Fruit fly (Drosophila melanogaster) whole organism, embryonic: Measurements from ENCODE around the gene Muc4B.
A peak's percentile ranks its signal among the peaks of the same experiment; 100 is the strongest.

ENCODE experiments used
- Adf1 ChIP-seq: fragments of 200-800 bp; sonication (Bioruptor generic); IDR thresholded peaks from 2 replicates; pipeline ENCODE4 v1.3.6; 2022; ENCODE audit warnings: missing biosample characterization, missing genetic modification characterization
- CG10431 ChIP-seq: fragments of 200-800 bp; sonication (Bioruptor generic); optimal IDR thresholded peaks from 3 replicates; lab custom pipeline; 2018; ENCODE audit warnings: missing biosample characterization, mild to moderate bottlenecking, missing genetic modification characterization
- CG10565 ChIP-seq: fragments of 200-800 bp; sonication (Bioruptor generic); optimal IDR thresholded peaks from 3 replicates; lab custom pipeline; 2016; ENCODE audit warnings: missing biosample characterization, mild to moderate bottlenecking, missing genetic modification characterization
- CG11560 ChIP-seq: fragments of 200-800 bp; sonication (Bioruptor generic); IDR thresholded peaks from 3 replicates; pipeline ENCODE4 v1.3.6; 2022; ENCODE audit warnings: missing biosample characterization, missing genetic modification characterization
- CG1233 ChIP-seq: fragments of 200-800 bp; sonication (Bioruptor generic); optimal IDR thresholded peaks from 4 replicates; lab custom pipeline; 2018; ENCODE audit warnings: missing biosample characterization, mild to moderate bottlenecking, missing genetic modification characterization
- CG13775 ChIP-seq: fragments of 200-800 bp; sonication (Bioruptor generic); optimal IDR thresholded peaks from 3 replicates; lab custom pipeline; 2017; ENCODE audit warnings: missing biosample characterization, mild to moderate bottlenecking, missing genetic modification characterization
- CG14014 ChIP-seq: fragments of 200-800 bp; sonication (Bioruptor generic); IDR thresholded peaks from 2 replicates; pipeline ENCODE4 v1.3.6; 2022; ENCODE audit warnings: missing biosample characterization, missing genetic modification characterization
- CG15696 ChIP-seq: fragments of 200-800 bp; sonication (Bioruptor generic); optimal IDR thresholded peaks from 2 replicates; lab custom pipeline; 2019; ENCODE audit warnings: missing biosample characterization, mild to moderate bottlenecking, missing genetic modification characterization, moderate library complexity
- CG1603 ChIP-seq: fragments of 200-800 bp; sonication (Bioruptor generic); optimal IDR thresholded peaks from 2 replicates; lab custom pipeline; 2019; ENCODE audit warnings: missing biosample characterization, mild to moderate bottlenecking, missing genetic modification characterization, moderate library complexity
- CG17328 ChIP-seq: fragments of 200-800 bp; sonication (Bioruptor generic); IDR thresholded peaks from 2 replicates; pipeline ENCODE4 v1.3.6; 2022; ENCODE audit warnings: missing biosample characterization, missing genetic modification characterization
- CG1792 ChIP-seq: fragments of 200-800 bp; sonication (Bioruptor generic); optimal IDR thresholded peaks from 2 replicates; lab custom pipeline; 2016; ENCODE audit warnings: missing biosample characterization, missing genetic modification characterization
- CG31224 ChIP-seq: fragments of 200-800 bp; sonication (Bioruptor generic); IDR thresholded peaks from 2 replicates; pipeline ENCODE4 v1.3.6; 2022; ENCODE audit warnings: missing biosample characterization, missing genetic modification characterization
- CG5180 ChIP-seq: fragments of 200-800 bp; sonication (Bioruptor generic); optimal IDR thresholded peaks from 3 replicates; lab custom pipeline; 2017; ENCODE audit warnings: missing biosample characterization, missing genetic modification characterization, mild to moderate bottlenecking, moderate library complexity, missing genetic modification reagents
- CG6765 ChIP-seq: fragments of 200-800 bp; sonication (Bioruptor generic); optimal IDR thresholded peaks from 3 replicates; lab custom pipeline; 2017; ENCODE audit warnings: missing biosample characterization, mild to moderate bottlenecking, missing genetic modification characterization
- CG6791 ChIP-seq: fragments of 200-800 bp; sonication (Bioruptor generic); IDR thresholded peaks from 3 replicates; pipeline ENCODE4 v1.3.6; 2022; ENCODE audit warnings: missing biosample characterization, missing genetic modification characterization; ENCODE audit not compliant: partially characterized antibody
- CG7372 ChIP-seq: fragments of 200-800 bp; sonication (Bioruptor generic); IDR thresholded peaks from 2 replicates; pipeline ENCODE4 v1.3.6; 2022; ENCODE audit warnings: missing biosample characterization, missing genetic modification characterization
- CG8089 ChIP-seq: fragments of 200-800 bp; sonication (Bioruptor generic); optimal IDR thresholded peaks from 3 replicates; lab custom pipeline; 2016; ENCODE audit warnings: missing biosample characterization, missing genetic modification characterization
- D19A ChIP-seq: fragments of 200-800 bp; optimal IDR thresholded peaks from 3 replicates; lab custom pipeline; 2019; ENCODE audit warnings: missing biosample characterization, mild to moderate bottlenecking, missing genetic modification characterization, moderate library complexity
- Dek ChIP-seq: fragments of 200-800 bp; sonication (Bioruptor generic); optimal IDR thresholded peaks from 3 replicates; lab custom pipeline; 2019; ENCODE audit warnings: missing biosample characterization, mild to moderate bottlenecking, missing genetic modification characterization, moderate library complexity
- Dp ChIP-seq: fragments of 200-800 bp; sonication (Bioruptor generic); optimal IDR thresholded peaks from 2 replicates; lab custom pipeline; 2018; ENCODE audit warnings: missing biosample characterization, mild to moderate bottlenecking, missing genetic modification characterization, moderate library complexity
- Eip74EF ChIP-seq, 2 experiments: fragments of 200-800 bp in 1 of 2; fragments of >200 bp in 1 of 2; sonication (Bioruptor generic) in 1 of 2; optimal IDR thresholded peaks; 2 replicates each; lab custom pipeline; 2017 to 2019; ENCODE audit warnings: missing biosample characterization in 2 of 2, missing genetic modification characterization in 2 of 2, mild to moderate bottlenecking in 1 of 2, moderate library complexity in 1 of 2
- Fer3 ChIP-seq: fragments of 200-800 bp; sonication (Bioruptor generic); optimal IDR thresholded peaks from 2 replicates; lab custom pipeline; 2018; ENCODE audit warnings: missing biosample characterization, mild to moderate bottlenecking, missing genetic modification characterization, moderate library complexity
- H15 ChIP-seq: fragments of 200-800 bp; sonication (Bioruptor generic); IDR thresholded peaks from 3 replicates; pipeline ENCODE4 v1.3.6; 2022; ENCODE audit warnings: missing biosample characterization, missing genetic modification characterization
- Hmx ChIP-seq: fragments of 200-800 bp; sonication (Bioruptor generic); optimal IDR thresholded peaks from 2 replicates; lab custom pipeline; 2016; ENCODE audit warnings: missing biosample characterization, missing genetic modification characterization
- Hr39 ChIP-seq: fragments of >200 bp; optimal IDR thresholded peaks from 2 replicates; lab custom pipeline; 2017
- MTF-1 ChIP-seq: fragments of 200-800 bp; sonication (Bioruptor generic); optimal IDR thresholded peaks from 2 replicates; lab custom pipeline; 2018; ENCODE audit warnings: missing biosample characterization, mild to moderate bottlenecking, missing genetic modification characterization, borderline replicate concordance
- Mrtf ChIP-seq: fragments of 200-800 bp; sonication (Bioruptor generic); IDR thresholded peaks from 3 replicates; pipeline ENCODE4 v1.3.6; 2022; ENCODE audit warnings: missing biosample characterization, missing genetic modification characterization
- Nf-YB ChIP-seq: fragments of 200-800 bp; sonication (Bioruptor generic); optimal IDR thresholded peaks from 3 replicates; lab custom pipeline; 2019; ENCODE audit warnings: missing biosample characterization, mild to moderate bottlenecking, missing genetic modification characterization, moderate library complexity
- Ptx1 ChIP-seq: fragments of 200-800 bp; sonication (Bioruptor generic); IDR thresholded peaks from 2 replicates; pipeline ENCODE4 v1.3.6; 2022; ENCODE audit warnings: missing biosample characterization, missing genetic modification characterization
- Sry-β ChIP-seq: fragments of 200-800 bp; sonication (Bioruptor generic); optimal IDR thresholded peaks from 2 replicates; lab custom pipeline; 2018; ENCODE audit warnings: missing biosample characterization, mild to moderate bottlenecking, missing genetic modification characterization, moderate library complexity
- YL-1 ChIP-seq: fragments of 200-800 bp; sonication (Bioruptor generic); optimal IDR thresholded peaks from 3 replicates; lab custom pipeline; 2017; ENCODE audit warnings: missing biosample characterization, mild to moderate bottlenecking, missing genetic modification characterization
- cg ChIP-seq: fragments of 200-800 bp; sonication (Bioruptor generic); optimal IDR thresholded peaks from 3 replicates; lab custom pipeline; 2019; ENCODE audit warnings: missing biosample characterization, mild to moderate bottlenecking, missing genetic modification characterization, moderate library complexity
- chinmo ChIP-seq: fragments of 200-800 bp; sonication (Bioruptor generic); IDR thresholded peaks from 4 replicates; pipeline ENCODE4 v1.3.6; 2022; ENCODE audit warnings: missing biosample characterization, missing genetic modification characterization; ENCODE audit not compliant: partially characterized antibody
- ems ChIP-seq: fragments of 200-800 bp; sonication (Bioruptor generic); optimal IDR thresholded peaks from 3 replicates; lab custom pipeline; 2016; ENCODE audit warnings: missing biosample characterization, missing genetic modification characterization
- fd3F ChIP-seq: fragments of 200-800 bp; sonication (Bioruptor generic); optimal IDR thresholded peaks from 2 replicates; lab custom pipeline; 2018; ENCODE audit warnings: missing biosample characterization, mild to moderate bottlenecking, missing genetic modification characterization, moderate library complexity
- fru ChIP-seq: fragments of >200 bp; optimal IDR thresholded peaks from 2 replicates; lab custom pipeline; 2017
- her ChIP-seq: fragments of 200-800 bp; sonication (Bioruptor generic); optimal IDR thresholded peaks from 2 replicates; lab custom pipeline; 2016; ENCODE audit warnings: missing biosample characterization, missing genetic modification characterization
- jing ChIP-seq: fragments of 200-800 bp; sonication (Bioruptor generic); optimal IDR thresholded peaks from 2 replicates; lab custom pipeline; 2018; ENCODE audit warnings: missing biosample characterization, mild to moderate bottlenecking, missing genetic modification characterization
- kah ChIP-seq: fragments of 200-800 bp; sonication (Bioruptor generic); optimal IDR thresholded peaks from 2 replicates; lab custom pipeline; 2018; ENCODE audit warnings: missing biosample characterization, mild to moderate bottlenecking, missing genetic modification characterization
- lola ChIP-seq, 3 experiments: fragments of >200 bp in 2 of 3; fragments of 200-800 bp in 1 of 3; sonication (Bioruptor generic) in 1 of 3; optimal IDR thresholded peaks; 2 replicates each; lab custom pipeline; 2017 to 2019; ENCODE audit warnings: missing biosample characterization in 3 of 3, missing genetic modification characterization in 3 of 3, mild to moderate bottlenecking in 1 of 3, moderate library complexity in 1 of 3
- maf-S ChIP-seq: fragments of 200-800 bp; sonication (Bioruptor generic); optimal IDR thresholded peaks from 2 replicates; lab custom pipeline; 2016; ENCODE audit warnings: missing biosample characterization, missing genetic modification characterization
- nom ChIP-seq: fragments of 200-800 bp; sonication (Bioruptor generic); optimal IDR thresholded peaks from 2 replicates; lab custom pipeline; 2017; ENCODE audit warnings: missing biosample characterization, missing genetic modification characterization, mild to moderate bottlenecking, moderate library complexity, missing genetic modification reagents
- phol ChIP-seq: fragments of 200-800 bp; sonication (Bioruptor generic); optimal IDR thresholded peaks from 3 replicates; lab custom pipeline; 2018; ENCODE audit warnings: missing biosample characterization, mild to moderate bottlenecking, missing genetic modification characterization, moderate library complexity
- sim ChIP-seq: fragments of 200-800 bp; sonication (Bioruptor generic); IDR thresholded peaks from 2 replicates; pipeline ENCODE4 v1.3.6; 2022; ENCODE audit warnings: missing biosample characterization, missing genetic modification characterization
- tll ChIP-seq, 2 experiments: fragments of 200-800 bp in 1 of 2; fragments of >200 bp in 1 of 2; sonication (Bioruptor generic) in 1 of 2; optimal IDR thresholded peaks; 2 replicates each; lab custom pipeline; 2017 to 2019; ENCODE audit warnings: missing biosample characterization in 2 of 2, missing genetic modification characterization in 2 of 2, mild to moderate bottlenecking in 1 of 2, moderate library complexity in 1 of 2
- vfl ChIP-seq: fragments of 200-800 bp; sonication (Bioruptor generic); optimal IDR thresholded peaks from 2 replicates; lab custom pipeline; 2016; ENCODE audit warnings: missing biosample characterization, missing genetic modification characterization
- vvl ChIP-seq: fragments of 200-800 bp; sonication (Bioruptor generic); IDR thresholded peaks from 2 replicates; pipeline ENCODE4 v1.3.6; 2022; ENCODE audit warnings: missing biosample characterization, missing genetic modification characterization
- zen2 ChIP-seq: fragments of 200-800 bp; sonication (Bioruptor generic); IDR thresholded peaks from 3 replicates; pipeline ENCODE4 v1.3.6; 2022; ENCODE audit warnings: missing biosample characterization, missing genetic modification characterization; ENCODE audit not compliant: partially characterized antibody

Gene Muc4B

dm6 chrX:4205346-4206178 is 40.4 kb downstream of the Muc4B start, which contains the start of gene Fas2 (continued):
- TF ChIP-seq tll (GFP tag; optimal IDR thresholded peaks at IDR 0.05; lab: Kevin White, UChicago): no peak
- TF ChIP-seq nom (GFP tag; lab: Kevin White, UChicago): peak; percentile 65
- TF ChIP-seq CG11560 (tag; lab: Robert Waterston, UW): no peak
- TF ChIP-seq Ptx1 (GFP tag; lab: Robert Waterston, UW): peak; percentile 54
- no peak for TF ChIP-seq Dp (GFP tag; lab: Kevin White, UChicago)
- peak; percentile 51; the same call in 1 of the 2 replicates for TF ChIP-seq CG14014 (GFP tag; lab: Robert Waterston, UW)
- no peak for TF ChIP-seq maf-S (GFP tag; lab: Kevin White, UChicago)
- peak; percentile 39 for TF ChIP-seq CG5180 (GFP tag; lab: Kevin White, UChicago)
- peak; percentile 72 for TF ChIP-seq CG6765
- peak; percentile 27 for TF ChIP-seq CG8089 (GFP tag; lab: Kevin White, UChicago)
- TF ChIP-seq fru: no peak
- TF ChIP-seq chinmo (GFP tag; lab: Robert Waterston, UW): peak; percentile 89; the same call in 3 of the 4 replicates
- TF ChIP-seq fd3F (GFP tag; lab: Kevin White, UChicago): no peak
- TF ChIP-seq Fer3 (tag; lab: Kevin White, UChicago): peak; percentile 44
- no peak for TF ChIP-seq D19A (tag; lab: Kevin White, UChicago)
- peak; percentile 37 for TF ChIP-seq ems
- no peak for TF ChIP-seq Mrtf (GFP tag; lab: Robert Waterston, UW)
- TF ChIP-seq sim (GFP tag; lab: Robert Waterston, UW): no peak
- peak; percentile 21 for TF ChIP-seq phol (tag; lab: Kevin White, UChicago)
- peak; percentile 58 for TF ChIP-seq MTF-1 (GFP tag; lab: Kevin White, UChicago)
- peak; percentile 62 for TF ChIP-seq her (GFP tag; lab: Kevin White, UChicago)
- TF ChIP-seq cg: peak; percentile 63
- peak; percentile 70; the same call in 1 of the 2 replicates for TF ChIP-seq Adf1 (GFP tag; lab: Robert Waterston, UW)
- TF ChIP-seq Eip74EF (GFP tag; optimal IDR thresholded peaks at IDR 0.05; lab: Kevin White, UChicago): no peak
- peak; percentile 78 for TF ChIP-seq vvl (GFP tag; lab: Robert Waterston, UW)
- TF ChIP-seq H15 (GFP tag; lab: Robert Waterston, UW): peak; percentile 9; the same call in 1 of the 3 replicates
- TF ChIP-seq CG1603: peak; percentile 45
- TF ChIP-seq zen2 (GFP tag; lab: Robert Waterston, UW): 0 out of 3 replicates have a peak, but pooled peaks have one; percentile 9
- no peak for TF ChIP-seq jing (GFP tag; lab: Kevin White, UChicago)
- TF ChIP-seq YL-1 (GFP tag; lab: Kevin White, UChicago): peak; percentile 59
- TF ChIP-seq CG17328: 0 out of 2 replicates have a peak, but pooled peaks have one; percentile 30
- peak; percentile 8 for TF ChIP-seq CG1233 (GFP tag; lab: Kevin White, UChicago)
- TF ChIP-seq lola (GFP tag; optimal IDR thresholded peaks at IDR 0.05; lab: Kevin White, UChicago): no peak
- TF ChIP-seq CG6791 (GFP tag; lab: Robert Waterston, UW): peak; percentile 62; the same call in 1 of the 3 replicates
- no peak for TF ChIP-seq CG1792 (GFP tag; lab: Kevin White, UChicago)
- no peak for TF ChIP-seq CG7372 (GFP tag; lab: Robert Waterston, UW)
- TF ChIP-seq Dek (tag; lab: Kevin White, UChicago): peak; percentile 16
- 0 out of 2 replicates have a peak, but pooled peaks have one; percentile 17 for TF ChIP-seq CG31224 (GFP tag; lab: Robert Waterston, UW)
- TF ChIP-seq CG13775 (GFP tag; lab: Kevin White, UChicago): no peak
- peak; percentile 16 for TF ChIP-seq Nf-YB (GFP tag; lab: Kevin White, UChicago)
- TF ChIP-seq CG15696: no peak
- TF ChIP-seq Sry-β (GFP tag; lab: Kevin White, UChicago): no peak
- TF ChIP-seq CG10431 (GFP tag; lab: Kevin White, UChicago): no peak
- TF ChIP-seq Hr39 (lab: Kevin White, UChicago): no peak
- peak; percentile 57 for TF ChIP-seq kah (GFP tag; lab: Kevin White, UChicago)
- no peak for TF ChIP-seq Hmx (GFP tag; lab: Kevin White, UChicago)
- TF ChIP-seq vfl: no peak
- no peak for TF ChIP-seq CG10565
